Worm (Caenorhabditis elegans) whole organism, early embryonic: Measurements from ENCODE around the gene spe-49.

Experiments used
- B0310.2 ChIP-seq: sonication (generic microtip); optimal IDR thresholded peaks from 2 replicates; lab custom pipeline; 2016; ENCODE audit warnings: mild to moderate bottlenecking, missing genetic modification characterization, missing compliant biosample characterization
- F13C5.2 ChIP-seq: sonication (generic microtip); optimal IDR thresholded peaks from 2 replicates; lab custom pipeline; 2017; ENCODE audit warnings: mild to moderate bottlenecking, missing genetic modification characterization, inconsistent platforms, missing compliant biosample characterization
- ama-1 ChIP-seq: fragments of 150-350 bp; optimal IDR thresholded peaks from 2 replicates; lab custom pipeline; 2014
- ceh-36 ChIP-seq: sonication (generic microtip); optimal IDR thresholded peaks from 2 replicates; lab custom pipeline; 2016; ENCODE audit warnings: missing genetic modification characterization, inconsistent platforms, missing compliant biosample characterization
- ets-7 ChIP-seq: sonication (generic microtip); optimal IDR thresholded peaks from 2 replicates; lab custom pipeline; 2016; ENCODE audit warnings: missing genotype, missing genetic modification characterization, missing compliant biosample characterization
- flt-1 ChIP-seq: fragments of 200-800 bp; sonication (Bioruptor generic); IDR thresholded peaks from 2 replicates; pipeline ENCODE4 v1.3.6; 2022; ENCODE audit warnings: missing genetic modification characterization, missing compliant biosample characterization
- hmg-4 ChIP-seq: fragments of 200-800 bp; sonication (Bioruptor generic); optimal IDR thresholded peaks from 2 replicates; lab custom pipeline; 2018; ENCODE audit warnings: mild to moderate bottlenecking, missing genetic modification characterization, missing compliant biosample characterization
- pes-1 ChIP-seq: fragments of 200-800 bp; sonication (Bioruptor generic); IDR thresholded peaks from 2 replicates; pipeline ENCODE4 v1.3.6; 2022; ENCODE audit warnings: missing genetic modification reagents, missing genetic modification characterization, missing compliant biosample characterization
- scrt-1 ChIP-seq: fragments of 200-800 bp; sonication (Bioruptor generic); IDR thresholded peaks from 2 replicates; pipeline ENCODE4 v1.3.6; 2022; ENCODE audit warnings: missing genetic modification characterization, missing compliant biosample characterization
- sea-1 ChIP-seq: fragments of 200-800 bp; sonication (Bioruptor generic); conservative IDR thresholded peaks from 2 replicates; pipeline ENCODE4 v1.3.6; 2022; ENCODE audit warnings: missing genetic modification characterization, missing compliant biosample characterization
- tbx-37 ChIP-seq: fragments of 200-800 bp; sonication (Bioruptor generic); conservative IDR thresholded peaks from 2 replicates; pipeline ENCODE4 v1.3.6; 2022; ENCODE audit warnings: missing genetic modification reagents, missing genetic modification characterization, missing compliant biosample characterization
- tra-4 ChIP-seq: sonication (generic microtip); optimal IDR thresholded peaks from 2 replicates; lab custom pipeline; 2017; ENCODE audit warnings: missing genetic modification characterization, missing compliant biosample characterization

DNA sequence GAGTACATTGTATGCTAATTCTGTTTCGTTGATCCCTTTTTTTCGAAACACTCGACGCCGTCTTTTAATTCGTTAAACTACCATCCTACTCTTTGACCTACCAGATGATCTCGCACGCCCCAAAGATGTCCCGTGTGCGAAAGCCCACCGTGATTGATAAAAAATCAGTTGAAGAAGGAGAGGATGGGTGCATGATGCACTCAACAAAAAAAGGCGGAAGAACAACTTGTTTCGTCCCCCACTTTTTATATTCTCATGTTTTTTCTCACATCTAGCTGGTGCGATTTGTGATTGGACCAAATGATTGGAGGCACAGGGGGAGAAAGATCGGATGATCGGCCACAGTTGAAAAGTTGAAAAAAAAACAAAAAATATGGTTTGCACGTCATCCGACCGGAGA, 42.8 kb upstream of the spe-49 start:
- TF ChIP-seq ama-1 (lab: Kevin White, UChicago) (no peak), hmg-4 (GFP tag; lab: Kevin White, UChicago) (no peak), tra-4 (no peak), tbx-37 (no peak), B0310.2 (tag; lab: Kevin White, UChicago) (no peak), ets-7 (no peak), pes-1 (GFP tag; lab: Robert Waterston, UW) (no peak), ceh-36 (no peak), flt-1 (no peak), scrt-1 (GFP tag; lab: Robert Waterston, UW) (no peak), F13C5.2 (tag; lab: Kevin White, UChicago) (no peak), sea-1 (GFP tag; lab: Robert Waterston, UW) (no peak)
